Worm (Caenorhabditis elegans): ENCODE results near the gene acs-10.
"Not testable (repeated sequence)": the region's sequence is repeated elsewhere in the genome, so short reads cannot be mapped to it uniquely, and the experiment has no call there.

- TF ChIP-seq B0035.1 (tag; optimal IDR thresholded peaks at IDR 0.05); dpl-1 (GFP tag; optimal IDR thresholded peaks at IDR 0.05); B0261.1 (tag; optimal IDR thresholded peaks at IDR 0.05): not testable (repeated sequence)
Observed at ce11 chrV:14155150-14155549, 8.9 kb downstream of the acs-10 start.
